Fruit fly (Drosophila melanogaster) whole organism, embryonic: ENCODE results near the gene Slmap.
A peak's percentile ranks its signal among the peaks of the same experiment; 100 is the strongest.

Experiments
- ATbp ChIP-seq: fragments of 200-800 bp; sonication (Bioruptor generic); optimal IDR thresholded peaks from 2 replicates; lab custom pipeline; 2017; ENCODE audit warnings: missing biosample characterization, mild to moderate bottlenecking, missing genetic modification characterization, missing genetic modification reagents
- CG11398 ChIP-seq: fragments of 200-800 bp; sonication (Bioruptor generic); optimal IDR thresholded peaks from 2 replicates; lab custom pipeline; 2016; ENCODE audit warnings: missing biosample characterization, missing genetic modification characterization
- CG12071 ChIP-seq: fragments of 200-800 bp; sonication (Bioruptor generic); optimal IDR thresholded peaks from 3 replicates; lab custom pipeline; 2018; ENCODE audit warnings: missing biosample characterization, mild to moderate bottlenecking, missing genetic modification characterization
- CG12391 ChIP-seq: fragments of 200-800 bp; sonication (Bioruptor generic); optimal IDR thresholded peaks from 3 replicates; lab custom pipeline; 2018; ENCODE audit warnings: missing biosample characterization, mild to moderate bottlenecking, missing genetic modification characterization, moderate library complexity
- CG13296 ChIP-seq: fragments of 200-800 bp; sonication (Bioruptor generic); optimal IDR thresholded peaks from 3 replicates; lab custom pipeline; 2018; ENCODE audit warnings: missing biosample characterization, mild to moderate bottlenecking, missing genetic modification characterization
- CG13775 ChIP-seq: fragments of 200-800 bp; sonication (Bioruptor generic); optimal IDR thresholded peaks from 3 replicates; lab custom pipeline; 2017; ENCODE audit warnings: missing biosample characterization, mild to moderate bottlenecking, missing genetic modification characterization
- CG14667 ChIP-seq: fragments of 200-800 bp; sonication (Bioruptor generic); IDR thresholded peaks from 2 replicates; pipeline ENCODE4 v1.3.6; 2022; ENCODE audit warnings: missing biosample characterization, missing genetic modification characterization
- CG14710 ChIP-seq: fragments of 200-800 bp; sonication (Bioruptor generic); optimal IDR thresholded peaks from 3 replicates; lab custom pipeline; 2019; ENCODE audit warnings: missing biosample characterization, mild to moderate bottlenecking, missing genetic modification characterization, moderate library complexity
- CG14860 ChIP-seq: fragments of 200-800 bp; sonication (Bioruptor generic); IDR thresholded peaks from 3 replicates; pipeline ENCODE4 v1.3.6; 2022; ENCODE audit warnings: missing biosample characterization, missing genetic modification characterization; ENCODE audit not compliant: partially characterized antibody
- CG15073 ChIP-seq: fragments of 200-800 bp; sonication (Bioruptor generic); optimal IDR thresholded peaks from 2 replicates; lab custom pipeline; 2016; ENCODE audit warnings: missing biosample characterization, missing genetic modification characterization
- CG15601 ChIP-seq: fragments of 200-800 bp; sonication (Bioruptor generic); optimal IDR thresholded peaks from 3 replicates; lab custom pipeline; 2019; ENCODE audit warnings: missing biosample characterization, mild to moderate bottlenecking, missing genetic modification characterization, moderate library complexity
- CG17328 ChIP-seq: fragments of 200-800 bp; sonication (Bioruptor generic); IDR thresholded peaks from 2 replicates; pipeline ENCODE4 v1.3.6; 2022; ENCODE audit warnings: missing biosample characterization, missing genetic modification characterization
- CG17568 ChIP-seq: fragments of 200-800 bp; sonication (Bioruptor generic); optimal IDR thresholded peaks from 2 replicates; lab custom pipeline; 2018; ENCODE audit warnings: missing biosample characterization, mild to moderate bottlenecking, missing genetic modification characterization, moderate library complexity
- CG18262 ChIP-seq: fragments of 200-800 bp; optimal IDR thresholded peaks from 3 replicates; lab custom pipeline; 2019; ENCODE audit warnings: missing biosample characterization, mild to moderate bottlenecking, missing genetic modification characterization, moderate library complexity
- CG2875 ChIP-seq: fragments of 200-800 bp; sonication (Bioruptor generic); optimal IDR thresholded peaks from 2 replicates; lab custom pipeline; 2017; ENCODE audit warnings: missing biosample characterization, mild to moderate bottlenecking, missing genetic modification characterization, missing genetic modification reagents
- CG7556 ChIP-seq: fragments of 200-800 bp; sonication (Bioruptor generic); optimal IDR thresholded peaks from 2 replicates; lab custom pipeline; 2017; ENCODE audit warnings: missing biosample characterization, mild to moderate bottlenecking, missing genetic modification characterization
- CG8388 ChIP-seq: fragments of 200-800 bp; sonication (Bioruptor generic); optimal IDR thresholded peaks from 2 replicates; lab custom pipeline; 2019; ENCODE audit warnings: missing biosample characterization, mild to moderate bottlenecking, missing genetic modification characterization, moderate library complexity
- CG9797 ChIP-seq: fragments of 200-800 bp; sonication (Bioruptor generic); optimal IDR thresholded peaks from 3 replicates; lab custom pipeline; 2018; ENCODE audit warnings: missing biosample characterization, mild to moderate bottlenecking, missing genetic modification characterization
- CHES-1-like ChIP-seq: fragments of 200-800 bp; sonication (Bioruptor generic); optimal IDR thresholded peaks from 2 replicates; lab custom pipeline; 2016; ENCODE audit warnings: missing biosample characterization, missing genetic modification characterization
- CrebB ChIP-seq: fragments of 200-800 bp; sonication (Bioruptor generic); optimal IDR thresholded peaks from 3 replicates; lab custom pipeline; 2018; ENCODE audit warnings: missing biosample characterization, mild to moderate bottlenecking, missing genetic modification characterization
- Doc3 ChIP-seq: fragments of 200-800 bp; sonication (Bioruptor generic); IDR thresholded peaks from 3 replicates; pipeline ENCODE4 v1.3.6; 2022; ENCODE audit warnings: missing biosample characterization, missing genetic modification characterization; ENCODE audit not compliant: partially characterized antibody
- ERR ChIP-seq: fragments of 200-800 bp; sonication (Bioruptor generic); optimal IDR thresholded peaks from 2 replicates; lab custom pipeline; 2016; ENCODE audit warnings: missing biosample characterization, missing genetic modification characterization
- Fer3 ChIP-seq: fragments of 200-800 bp; sonication (Bioruptor generic); optimal IDR thresholded peaks from 2 replicates; lab custom pipeline; 2018; ENCODE audit warnings: missing biosample characterization, mild to moderate bottlenecking, missing genetic modification characterization, moderate library complexity
- Gsc ChIP-seq: fragments of 200-800 bp; sonication (Bioruptor generic); IDR thresholded peaks from 2 replicates; pipeline ENCODE4 v1.3.6; 2022; ENCODE audit warnings: missing biosample characterization, missing genetic modification characterization
- Gug ChIP-seq: fragments of 200-800 bp; sonication (Bioruptor generic); IDR thresholded peaks from 4 replicates; pipeline ENCODE4 v1.3.6; 2022; ENCODE audit warnings: missing biosample characterization, missing genetic modification characterization
- Hr51 ChIP-seq, 2 experiments: fragments of 200-800 bp; sonication (Bioruptor generic); optimal IDR thresholded peaks; 2 replicates in 1 of 2; 3 replicates in 1 of 2; lab custom pipeline; 2016 to 2018; ENCODE audit warnings: missing biosample characterization in 2 of 2, missing genetic modification characterization in 2 of 2, mild to moderate bottlenecking in 1 of 2, moderate library complexity in 1 of 2
- MTF-1 ChIP-seq: fragments of 200-800 bp; sonication (Bioruptor generic); optimal IDR thresholded peaks from 2 replicates; lab custom pipeline; 2018; ENCODE audit warnings: missing biosample characterization, mild to moderate bottlenecking, missing genetic modification characterization, borderline replicate concordance
- Meics ChIP-seq: fragments of 200-800 bp; sonication (Bioruptor generic); optimal IDR thresholded peaks from 2 replicates; lab custom pipeline; 2017; ENCODE audit warnings: missing biosample characterization, mild to moderate bottlenecking, missing genetic modification characterization
- Oli ChIP-seq: fragments of 200-800 bp; sonication (Bioruptor generic); optimal IDR thresholded peaks from 2 replicates; lab custom pipeline; 2018; ENCODE audit warnings: missing biosample characterization, mild to moderate bottlenecking, missing genetic modification characterization, moderate library complexity
- PHDP ChIP-seq: fragments of 200-800 bp; sonication (Bioruptor generic); optimal IDR thresholded peaks from 3 replicates; lab custom pipeline; 2018; ENCODE audit warnings: missing biosample characterization, mild to moderate bottlenecking, missing genetic modification characterization, moderate library complexity
- Ssrp ChIP-seq: fragments of 200-800 bp; sonication (Bioruptor generic); optimal IDR thresholded peaks from 2 replicates; lab custom pipeline; 2018; ENCODE audit warnings: missing biosample characterization, mild to moderate bottlenecking, missing genetic modification characterization, moderate library complexity
- Taf1 ChIP-seq: fragments of 200-800 bp; sonication (Bioruptor generic); IDR thresholded peaks from 2 replicates; pipeline ENCODE4 v1.3.6; 2022; ENCODE audit warnings: missing biosample characterization, missing genetic modification characterization
- Xbp1 ChIP-seq: fragments of 200-800 bp; sonication (Bioruptor generic); optimal IDR thresholded peaks from 3 replicates; lab custom pipeline; 2016; ENCODE audit warnings: missing biosample characterization, mild to moderate bottlenecking, missing genetic modification characterization
- YL-1 ChIP-seq: fragments of 200-800 bp; sonication (Bioruptor generic); optimal IDR thresholded peaks from 3 replicates; lab custom pipeline; 2017; ENCODE audit warnings: missing biosample characterization, mild to moderate bottlenecking, missing genetic modification characterization
- ac ChIP-seq: fragments of 200-800 bp; sonication (Bioruptor generic); optimal IDR thresholded peaks from 3 replicates; lab custom pipeline; 2017; ENCODE audit warnings: missing biosample characterization, mild to moderate bottlenecking, missing genetic modification characterization
- ap ChIP-seq: fragments of 200-800 bp; sonication (Bioruptor generic); IDR thresholded peaks from 2 replicates; pipeline ENCODE4 v1.3.6; 2022; ENCODE audit warnings: missing biosample characterization, missing genetic modification characterization
- crc ChIP-seq: fragments of 200-800 bp; sonication (Bioruptor generic); optimal IDR thresholded peaks from 2 replicates; lab custom pipeline; 2016; ENCODE audit warnings: missing biosample characterization, missing genetic modification characterization
- fd3F ChIP-seq: fragments of 200-800 bp; sonication (Bioruptor generic); optimal IDR thresholded peaks from 2 replicates; lab custom pipeline; 2018; ENCODE audit warnings: missing biosample characterization, mild to moderate bottlenecking, missing genetic modification characterization, moderate library complexity
- lbe ChIP-seq: fragments of 200-800 bp; sonication (Bioruptor generic); optimal IDR thresholded peaks from 2 replicates; lab custom pipeline; 2016; ENCODE audit warnings: missing biosample characterization, mild to moderate bottlenecking, missing genetic modification characterization
- lilli ChIP-seq: fragments of 200-800 bp; sonication (Bioruptor generic); optimal IDR thresholded peaks from 3 replicates; lab custom pipeline; 2016; ENCODE audit warnings: missing biosample characterization, missing genetic modification characterization
- mld ChIP-seq: fragments of 200-800 bp; sonication (Bioruptor generic); IDR thresholded peaks from 3 replicates; pipeline ENCODE4 v1.3.6; 2022; ENCODE audit warnings: missing biosample characterization, missing genetic modification characterization; ENCODE audit not compliant: partially characterized antibody
- onecut ChIP-seq: fragments of 200-800 bp; sonication (Bioruptor generic); IDR thresholded peaks from 2 replicates; pipeline ENCODE4 v1.3.6; 2022; ENCODE audit warnings: missing biosample characterization, missing genetic modification characterization
- salm ChIP-seq: fragments of 200-800 bp; sonication (Bioruptor generic); optimal IDR thresholded peaks from 2 replicates; lab custom pipeline; 2018; ENCODE audit warnings: missing biosample characterization, mild to moderate bottlenecking, missing genetic modification characterization
- sens-2 ChIP-seq: fragments of 200-800 bp; sonication (Bioruptor generic); IDR thresholded peaks from 2 replicates; pipeline ENCODE4 v1.3.6; 2022; ENCODE audit warnings: missing biosample characterization, missing genetic modification characterization
- sna ChIP-seq: fragments of 200-800 bp; sonication (Bioruptor generic); IDR thresholded peaks from 2 replicates; pipeline ENCODE4 v1.3.6; 2022; ENCODE audit warnings: missing biosample characterization, missing genetic modification characterization; ENCODE audit not compliant: partially characterized antibody
- stc ChIP-seq: fragments of 200-800 bp; sonication (Bioruptor generic); IDR thresholded peaks from 2 replicates; pipeline ENCODE4 v1.3.6; 2022; ENCODE audit warnings: missing biosample characterization, missing genetic modification characterization
- stwl ChIP-seq: fragments of 200-800 bp; sonication (Bioruptor generic); optimal IDR thresholded peaks from 3 replicates; lab custom pipeline; 2018; ENCODE audit warnings: missing biosample characterization, mild to moderate bottlenecking, missing genetic modification characterization, moderate library complexity
- tap ChIP-seq: fragments of 200-800 bp; optimal IDR thresholded peaks from 3 replicates; lab custom pipeline; 2019; ENCODE audit warnings: missing biosample characterization, mild to moderate bottlenecking, missing genetic modification characterization, moderate library complexity
- yki ChIP-seq: fragments of >200 bp; optimal IDR thresholded peaks from 3 replicates; lab custom pipeline; 2018
- zen ChIP-seq: fragments of 200-800 bp; sonication (Bioruptor generic); optimal IDR thresholded peaks from 3 replicates; lab custom pipeline; 2018; ENCODE audit warnings: missing biosample characterization, mild to moderate bottlenecking, missing genetic modification characterization, moderate library complexity

The Slmap gene

dm6 chr2L:22536488-22537041 is 42.3 kb upstream of the Slmap start, which contains the start of gene RpL5 (continued):
- no peak for TF ChIP-seq CG12391 (tag; lab: Kevin White, UChicago)
- no peak for TF ChIP-seq ap (GFP tag; lab: Robert Waterston, UW)
- TF ChIP-seq stwl (tag; lab: Kevin White, UChicago), result no peak
- TF ChIP-seq Hr51 (GFP tag; optimal IDR thresholded peaks at IDR 0.05; lab: Kevin White, UChicago), result no peak
- TF ChIP-seq Doc3 (GFP tag; lab: Robert Waterston, UW), result no peak
- no peak for TF ChIP-seq mld (GFP tag; lab: Robert Waterston, UW)
- TF ChIP-seq PHDP (tag; lab: Kevin White, UChicago), result peak; percentile 59
- no peak for TF ChIP-seq Fer3 (tag; lab: Kevin White, UChicago)
- no peak for TF ChIP-seq ac (GFP tag; lab: Kevin White, UChicago)
- no peak for TF ChIP-seq CG15601
- TF ChIP-seq yki (lab: Kevin White, UChicago), result no peak
- TF ChIP-seq CG15073 (GFP tag; lab: Kevin White, UChicago), result no peak
- no peak for TF ChIP-seq salm
- peak; percentile 11 for TF ChIP-seq Oli (tag; lab: Kevin White, UChicago)
- TF ChIP-seq zen (tag; lab: Kevin White, UChicago), result peak; percentile 70
- peak; percentile 51 for TF ChIP-seq CG14710 (tag; lab: Kevin White, UChicago)
- peak; percentile 19 for TF ChIP-seq CG8388 (GFP tag; lab: Kevin White, UChicago)
- no peak for TF ChIP-seq CG9797 (GFP tag; lab: Kevin White, UChicago)
- peak; percentile 23 for TF ChIP-seq CG2875
- peak; percentile 4 for TF ChIP-seq CG13296 (GFP tag; lab: Kevin White, UChicago)
- 0 out of 2 replicates have a peak, but pooled peaks have one; percentile 9 for TF ChIP-seq sens-2
- TF ChIP-seq CG18262, result no peak
- TF ChIP-seq CG14860 (GFP tag; lab: Robert Waterston, UW), result no peak
- TF ChIP-seq CG17328 (GFP tag; lab: Robert Waterston, UW), result peak; percentile 57
- peak; percentile 44 for TF ChIP-seq MTF-1 (GFP tag; lab: Kevin White, UChicago)
- TF ChIP-seq Taf1 (GFP tag; lab: Robert Waterston, UW), result no peak; the same call in 1 of the 2 replicates
- no peak for TF ChIP-seq Gsc (GFP tag; lab: Robert Waterston, UW)
- no peak for TF ChIP-seq fd3F (GFP tag; lab: Kevin White, UChicago)
- peak; percentile 43 for TF ChIP-seq onecut
- no peak for TF ChIP-seq ERR (GFP tag; lab: Kevin White, UChicago)
- no peak for TF ChIP-seq Gug (GFP tag; lab: Robert Waterston, UW)
- no peak for TF ChIP-seq CG12071
- no peak for TF ChIP-seq CG11398 (GFP tag; lab: Kevin White, UChicago)
- TF ChIP-seq crc (GFP tag; lab: Kevin White, UChicago), result no peak
- no peak for TF ChIP-seq sna
- TF ChIP-seq CG14667 (GFP tag; lab: Robert Waterston, UW), result peak; percentile 77
- peak; percentile 45 for TF ChIP-seq Xbp1 (GFP tag; lab: Kevin White, UChicago)
- TF ChIP-seq lbe (GFP tag; lab: Kevin White, UChicago), result no peak
- peak; percentile 68 for TF ChIP-seq YL-1 (GFP tag; lab: Kevin White, UChicago)
- TF ChIP-seq CG17568 (GFP tag; lab: Kevin White, UChicago), result peak; percentile 60
- peak; percentile 38 for TF ChIP-seq CG13775 (GFP tag; lab: Kevin White, UChicago)
- TF ChIP-seq CG7556 (GFP tag; lab: Kevin White, UChicago), result no peak
- TF ChIP-seq CHES-1-like (GFP tag; lab: Kevin White, UChicago), result no peak
- TF ChIP-seq Ssrp (tag; lab: Kevin White, UChicago), result no peak
- peak; percentile 6 for TF ChIP-seq lilli (GFP tag; lab: Kevin White, UChicago)
- peak; percentile 1 for TF ChIP-seq tap
- no peak for TF ChIP-seq CrebB (tag; lab: Kevin White, UChicago)
- no peak; the same call in 1 of the 2 replicates for TF ChIP-seq stc
- TF ChIP-seq ATbp (GFP tag; lab: Kevin White, UChicago), result no peak
- TF ChIP-seq Meics, result peak; percentile 26
